Worm (Caenorhabditis elegans) whole organism, young adult: ENCODE data around the gene tyr-6.

ENCODE experiments used
- C17E4.6 ChIP-seq: fragments of 200-800 bp; sonication (Bioruptor generic); IDR thresholded peaks from 2 replicates; pipeline ENCODE4 v1.3.6; 2022; ENCODE audit warnings: missing genetic modification reagents, missing genetic modification characterization, missing compliant biosample characterization
- F10E7.11 ChIP-seq: sonication (generic microtip); optimal IDR thresholded peaks from 2 replicates; lab custom pipeline; 2017; ENCODE audit warnings: mild to moderate bottlenecking, missing genetic modification characterization, moderate library complexity, missing compliant biosample characterization
- F33H1.4 ChIP-seq: fragments of 200-800 bp; sonication (Bioruptor generic); IDR thresholded peaks from 2 replicates; pipeline ENCODE4 v1.3.6; 2022; ENCODE audit warnings: missing genetic modification reagents, missing genetic modification characterization, missing compliant biosample characterization
- F39B2.1 ChIP-seq: fragments of 200-800 bp; sonication (Bioruptor generic); IDR thresholded peaks from 2 replicates; pipeline ENCODE4 v1.3.6; 2022; ENCODE audit warnings: missing genetic modification reagents, missing genetic modification characterization, missing compliant biosample characterization
- F55B11.4 ChIP-seq: sonication (generic microtip); optimal IDR thresholded peaks from 2 replicates; lab custom pipeline; 2016; ENCODE audit warnings: missing compliant biosample characterization, missing genetic modification characterization, borderline replicate concordance; ENCODE audit not compliant: insufficient read depth
- Y67H2A.10 ChIP-seq: fragments of 200-800 bp; sonication (Bioruptor generic); conservative IDR thresholded peaks from 2 replicates; pipeline ENCODE4 v1.3.6; 2022; ENCODE audit warnings: missing genetic modification reagents, missing genetic modification characterization, missing compliant biosample characterization
- akir-1 ChIP-seq: fragments of 200-800 bp; sonication (Bioruptor generic); optimal IDR thresholded peaks from 2 replicates; lab custom pipeline; 2018; ENCODE audit warnings: mild to moderate bottlenecking, missing genetic modification characterization, moderate library complexity, missing compliant biosample characterization
- athp-1 ChIP-seq: sonication (generic microtip); optimal IDR thresholded peaks from 2 replicates; lab custom pipeline; 2017; ENCODE audit warnings: mild to moderate bottlenecking, missing genetic modification characterization, missing compliant biosample characterization
- bed-2 ChIP-seq: fragments of 200-800 bp; sonication (Bioruptor generic); IDR thresholded peaks from 2 replicates; pipeline ENCODE4 v1.3.6; 2022; ENCODE audit warnings: missing genetic modification reagents, missing genetic modification characterization, missing compliant biosample characterization
- dpl-1 ChIP-seq: fragments of 150-350 bp; optimal IDR thresholded peaks from 2 replicates; lab custom pipeline; 2014; ENCODE audit warnings: missing biosample characterization, missing genetic modification reagents, missing genetic modification characterization
- efl-1 ChIP-seq: fragments of 150-350 bp; optimal IDR thresholded peaks from 2 replicates; lab custom pipeline; 2014; ENCODE audit warnings: missing biosample characterization, missing genetic modification reagents, missing genetic modification characterization
- egl-44 ChIP-seq: fragments of 200-800 bp; sonication (Bioruptor generic); IDR thresholded peaks from 2 replicates; pipeline ENCODE4 v1.3.6; 2022; ENCODE audit warnings: missing genetic modification reagents, missing genetic modification characterization, missing compliant biosample characterization
- hmg-20 ChIP-seq: fragments of 200-800 bp; sonication (Bioruptor generic); IDR thresholded peaks from 2 replicates; pipeline ENCODE4 v1.3.6; 2022; ENCODE audit warnings: missing genetic modification reagents, missing genetic modification characterization, missing compliant biosample characterization
- hrde-1 ChIP-seq: sonication (generic microtip); optimal IDR thresholded peaks from 2 replicates; lab custom pipeline; 2016; ENCODE audit warnings: missing genetic modification characterization, mild to moderate bottlenecking, missing compliant biosample characterization, moderate library complexity, missing genotype, missing genetic modification reagents, borderline replicate concordance
- lin-54 ChIP-seq: fragments of 200-800 bp; sonication (Bioruptor generic); optimal IDR thresholded peaks from 2 replicates; lab custom pipeline; 2018; ENCODE audit warnings: mild to moderate bottlenecking, missing genetic modification characterization, missing compliant biosample characterization
- lsl-1 ChIP-seq: fragments of 200-800 bp; sonication (Bioruptor generic); optimal IDR thresholded peaks from 2 replicates; lab custom pipeline; 2018; ENCODE audit warnings: mild to moderate bottlenecking, missing genetic modification characterization, moderate library complexity, missing compliant biosample characterization
- madf-6 ChIP-seq: fragments of 200-800 bp; sonication (Bioruptor generic); IDR thresholded peaks from 2 replicates; pipeline ENCODE4 v1.3.6; 2022; ENCODE audit warnings: missing genetic modification reagents, missing genetic modification characterization, missing compliant biosample characterization
- mel-28 ChIP-seq: sonication (generic microtip); optimal IDR thresholded peaks from 2 replicates; lab custom pipeline; 2016; ENCODE audit warnings: borderline replicate concordance, mild to moderate bottlenecking, missing genetic modification characterization, missing compliant biosample characterization
- nfya-1 ChIP-seq: sonication (generic microtip); optimal IDR thresholded peaks from 2 replicates; lab custom pipeline; 2017; ENCODE audit warnings: antibody characterized with exemption, missing compliant biosample characterization, missing genetic modification characterization, borderline replicate concordance; ENCODE audit not compliant: insufficient read depth
- nfya-2 ChIP-seq: fragments of 200-800 bp; sonication (Bioruptor generic); IDR thresholded peaks from 2 replicates; pipeline ENCODE4 v1.3.6; 2022; ENCODE audit warnings: missing genetic modification reagents, missing genetic modification characterization, missing compliant biosample characterization
- nhr-120 ChIP-seq: fragments of 200-800 bp; sonication (Bioruptor generic); IDR thresholded peaks from 2 replicates; pipeline ENCODE4 v1.3.6; 2022; ENCODE audit warnings: missing genetic modification characterization, missing compliant biosample characterization
- nhr-80 ChIP-seq: sonication (generic microtip); optimal IDR thresholded peaks from 2 replicates; lab custom pipeline; 2016; ENCODE audit warnings: missing genetic modification characterization, missing compliant biosample characterization
- repo-1 ChIP-seq: sonication (generic microtip); optimal IDR thresholded peaks from 2 replicates; lab custom pipeline; 2017; ENCODE audit warnings: mild to moderate bottlenecking, missing genetic modification characterization, missing compliant biosample characterization
- snpc-1.1 ChIP-seq: sonication (generic microtip); optimal IDR thresholded peaks from 2 replicates; lab custom pipeline; 2017; ENCODE audit warnings: missing genetic modification characterization, mild to moderate bottlenecking, missing compliant biosample characterization, antibody characterized with exemption, moderate library complexity, missing genotype, missing genetic modification reagents; ENCODE audit not compliant: insufficient read depth
- snpc-1.3 ChIP-seq: sonication (generic microtip); optimal IDR thresholded peaks from 2 replicates; lab custom pipeline; 2017; ENCODE audit warnings: missing genetic modification characterization, mild to moderate bottlenecking, missing compliant biosample characterization, antibody characterized with exemption, moderate library complexity, missing genotype, missing genetic modification reagents; ENCODE audit not compliant: insufficient read depth
- snpc-3.4 ChIP-seq: sonication (generic microtip); optimal IDR thresholded peaks from 2 replicates; lab custom pipeline; 2017; ENCODE audit warnings: missing genetic modification characterization, mild to moderate bottlenecking, missing compliant biosample characterization, antibody characterized with exemption, moderate library complexity, missing genotype, missing genetic modification reagents
- snpc-4 ChIP-seq, 5 experiments: fragments of 150-350 bp in 1 of 5; sonication (generic microtip) in 4 of 5; optimal IDR thresholded peaks; 2 replicates each; lab custom pipeline; 2014 to 2018; ENCODE audit warnings: missing genetic modification characterization in 5 of 5, missing biosample characterization in 3 of 5, antibody characterized with exemption in 2 of 5, mild to moderate bottlenecking in 2 of 5, missing compliant biosample characterization in 2 of 5, missing genotype in 2 of 5, moderate library complexity in 2 of 5, missing genetic modification reagents in 1 of 5
- sptf-2 ChIP-seq: fragments of 200-800 bp; sonication (Bioruptor generic); optimal IDR thresholded peaks from 2 replicates; lab custom pipeline; 2018; ENCODE audit warnings: mild to moderate bottlenecking, missing genetic modification characterization, missing compliant biosample characterization
- tbp1 ChIP-seq: fragments of 200-800 bp; sonication (Bioruptor generic); optimal IDR thresholded peaks from 2 replicates; lab custom pipeline; 2018; ENCODE audit warnings: mild to moderate bottlenecking, missing genetic modification characterization, missing compliant biosample characterization
- tlf-1 ChIP-seq: fragments of 200-800 bp; sonication (Bioruptor generic); optimal IDR thresholded peaks from 2 replicates; lab custom pipeline; 2018; ENCODE audit warnings: mild to moderate bottlenecking, missing genetic modification characterization, missing compliant biosample characterization
- unc-62 ChIP-seq: fragments of 150-350 bp; optimal IDR thresholded peaks from 2 replicates; lab custom pipeline; 2014; ENCODE audit warnings: missing biosample characterization, missing genetic modification reagents, missing genetic modification characterization
- zfh-2 ChIP-seq: fragments of 200-800 bp; sonication (Bioruptor generic); conservative IDR thresholded peaks from 2 replicates; pipeline ENCODE4 v1.3.6; 2022; ENCODE audit warnings: missing genetic modification reagents, missing genetic modification characterization, missing compliant biosample characterization
- ztf-26 ChIP-seq: sonication (generic microtip); optimal IDR thresholded peaks from 2 replicates; lab custom pipeline; 2017; ENCODE audit warnings: missing genetic modification characterization, missing compliant biosample characterization

tyr-6 gene

ce11 chrIV:6526522-6526921 lies 46.2 kb downstream of the tyr-6 start (continued):
- TF ChIP-seq sptf-2 (no peak), nhr-120 (no peak), hmg-20 (0 out of 2 replicates have a peak, but pooled peaks have one; percentile 41), egl-44 (0 out of 2 replicates have a peak, but pooled peaks have one; percentile 23), zfh-2 (no peak), repo-1 (tag; lab: Kevin White, UChicago) (peak; percentile 62), athp-1 (tag; lab: Kevin White, UChicago) (peak; percentile 76), F39B2.1 (GFP tag; lab: Robert Waterston, UW) (0 out of 2 replicates have a peak, but pooled peaks have one; percentile 41), tbp1 (GFP tag; lab: Kevin White, UChicago) (peak; percentile 46), akir-1 (GFP tag; lab: Kevin White, UChicago) (no peak), snpc-1.1 (tag; lab: Kevin White, UChicago) (peak; percentile 3)

DNA sequence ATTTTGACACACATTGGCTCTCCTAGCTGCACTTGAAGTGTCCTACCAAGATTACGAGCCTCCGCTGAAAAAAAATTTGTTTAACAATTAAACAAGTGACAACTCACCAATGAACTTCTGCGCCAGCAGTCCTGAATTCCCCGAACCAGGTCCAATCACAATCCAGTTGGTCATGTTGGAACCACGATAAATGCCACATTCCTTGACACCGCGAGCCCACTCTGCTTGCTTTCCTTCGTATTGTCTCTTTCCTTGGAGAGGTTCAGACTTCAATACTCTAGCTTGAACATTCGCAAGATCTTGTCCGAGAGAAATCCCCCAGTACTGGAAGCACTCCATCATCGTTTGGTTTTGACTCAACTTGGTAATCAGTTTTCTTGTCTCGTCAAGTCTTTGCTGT lies 47.9 kb downstream of the tyr-6 start:
- no peak for TF ChIP-seq snpc-4 (GFP tag; optimal IDR thresholded peaks at IDR 0.05; lab: Kevin White, UChicago)
- peak in 1 of 4 experiments; percentile 5 for TF ChIP-seq snpc-4 (tag; optimal IDR thresholded peaks at IDR 0.05; lab: Kevin White, UChicago)
- 0 out of 2 replicates have a peak, but pooled peaks have one; percentile 32 for TF ChIP-seq nfya-2 (GFP tag; lab: Robert Waterston, UW)
- no peak for TF ChIP-seq Y67H2A.10 (GFP tag; lab: Robert Waterston, UW)
- TF ChIP-seq mel-28 (tag; lab: Kevin White, UChicago): no peak
- peak; percentile 36 for TF ChIP-seq lin-54 (GFP tag; lab: Kevin White, UChicago)
- TF ChIP-seq, all 124 proteins: peak for 3

ce11 chrIV:6529832-6530231 lies 49.5 kb downstream of the tyr-6 start:
- no peak for TF ChIP-seq snpc-3.4
- no peak for TF ChIP-seq ztf-26 (tag; lab: Kevin White, UChicago)
- TF ChIP-seq lsl-1: peak; percentile 70
- peak; percentile 32 for TF ChIP-seq efl-1 (GFP tag; lab: Kevin White, UChicago)
- TF ChIP-seq madf-6 (GFP tag; lab: Robert Waterston, UW): peak; percentile 11; the same call in 1 of the 2 replicates
- TF ChIP-seq bed-2 (GFP tag; lab: Robert Waterston, UW): no peak
- TF ChIP-seq C17E4.6 (GFP tag; lab: Robert Waterston, UW): no peak
- no peak for TF ChIP-seq F10E7.11
- TF ChIP-seq dpl-1 (GFP tag; lab: Kevin White, UChicago): no peak
- TF ChIP-seq F55B11.4 (tag; lab: Kevin White, UChicago): no peak
- no peak for TF ChIP-seq nfya-1 (tag; lab: Kevin White, UChicago)
- no peak for TF ChIP-seq snpc-4 (GFP tag; optimal IDR thresholded peaks at IDR 0.05; lab: Kevin White, UChicago)
- TF ChIP-seq snpc-4 (tag; optimal IDR thresholded peaks at IDR 0.05; lab: Kevin White, UChicago): peak in 3 of 4 experiments; percentile 62 to 86 (median 80)
- TF ChIP-seq tlf-1 (GFP tag; lab: Kevin White, UChicago): no peak
- TF ChIP-seq F33H1.4 (GFP tag; lab: Robert Waterston, UW): peak; percentile 72
- TF ChIP-seq nhr-80: no peak
- no peak for TF ChIP-seq nhr-120
- TF ChIP-seq snpc-1.3 (tag; lab: Kevin White, UChicago): peak; percentile 14
- TF ChIP-seq hrde-1 (tag; lab: Kevin White, UChicago): no peak
- no peak for TF ChIP-seq unc-62 (GFP tag; lab: Kevin White, UChicago)
